Fruit fly (Drosophila melanogaster) whole organism, embryonic: Measurements from ENCODE around the gene CG15635.

Experiments
- ATbp ChIP-seq: fragments of 200-800 bp; sonication (Bioruptor generic); optimal IDR thresholded peaks from 2 replicates; lab custom pipeline; 2017; ENCODE audit warnings: missing biosample characterization, mild to moderate bottlenecking, missing genetic modification characterization, missing genetic modification reagents
- CG13287 ChIP-seq: fragments of 200-800 bp; sonication (Bioruptor generic); IDR thresholded peaks from 2 replicates; pipeline ENCODE4 v1.3.6; 2022; ENCODE audit warnings: missing biosample characterization, missing genetic modification characterization; ENCODE audit not compliant: partially characterized antibody
- CG15696 ChIP-seq: fragments of 200-800 bp; sonication (Bioruptor generic); optimal IDR thresholded peaks from 2 replicates; lab custom pipeline; 2019; ENCODE audit warnings: missing biosample characterization, mild to moderate bottlenecking, missing genetic modification characterization, moderate library complexity
- CG6683 ChIP-seq: fragments of 200-800 bp; sonication (Bioruptor generic); optimal IDR thresholded peaks from 2 replicates; lab custom pipeline; 2017; ENCODE audit warnings: missing biosample characterization, mild to moderate bottlenecking, missing genetic modification characterization, missing genetic modification reagents
- CG6765 ChIP-seq: fragments of 200-800 bp; sonication (Bioruptor generic); optimal IDR thresholded peaks from 3 replicates; lab custom pipeline; 2017; ENCODE audit warnings: missing biosample characterization, mild to moderate bottlenecking, missing genetic modification characterization
- CG6791 ChIP-seq: fragments of 200-800 bp; sonication (Bioruptor generic); IDR thresholded peaks from 3 replicates; pipeline ENCODE4 v1.3.6; 2022; ENCODE audit warnings: missing biosample characterization, missing genetic modification characterization; ENCODE audit not compliant: partially characterized antibody
- CG8944 ChIP-seq: fragments of 200-800 bp; sonication (Bioruptor generic); optimal IDR thresholded peaks from 3 replicates; lab custom pipeline; 2016; ENCODE audit warnings: missing biosample characterization, missing genetic modification characterization
- CG9727 ChIP-seq: fragments of 200-800 bp; sonication (Bioruptor generic); optimal IDR thresholded peaks from 3 replicates; lab custom pipeline; 2017; ENCODE audit warnings: missing biosample characterization, mild to moderate bottlenecking, missing genetic modification characterization
- CG9817 ChIP-seq: fragments of 200-800 bp; sonication (Bioruptor generic); optimal IDR thresholded peaks from 2 replicates; lab custom pipeline; 2018; ENCODE audit warnings: missing biosample characterization, mild to moderate bottlenecking, missing genetic modification characterization, moderate library complexity
- CTCF ChIP-seq: fragments of 200-800 bp; sonication (Bioruptor generic); optimal IDR thresholded peaks from 2 replicates; lab custom pipeline; 2017; ENCODE audit warnings: missing biosample characterization, mild to moderate bottlenecking, missing genetic modification characterization, moderate library complexity
- Dad ChIP-seq: fragments of 200-800 bp; sonication (Bioruptor generic); optimal IDR thresholded peaks from 3 replicates; lab custom pipeline; 2016; ENCODE audit warnings: missing biosample characterization, missing genetic modification characterization
- Lpt ChIP-seq: fragments of >200 bp; optimal IDR thresholded peaks from 2 replicates; lab custom pipeline; 2018; ENCODE audit warnings: missing biosample characterization, missing genetic modification characterization
- Pdp1 ChIP-seq, 2 experiments: fragments of 200-800 bp; sonication (Bioruptor generic); optimal IDR thresholded peaks; 3 replicates each; lab custom pipeline; 2016; ENCODE audit warnings: missing biosample characterization in 2 of 2, missing genetic modification characterization in 2 of 2, mild to moderate bottlenecking in 1 of 2, moderate library complexity in 1 of 2
- Poxn ChIP-seq: fragments of 200-800 bp; sonication (Bioruptor generic); IDR thresholded peaks from 2 replicates; pipeline ENCODE4 v1.3.6; 2022; ENCODE audit warnings: missing biosample characterization, missing genetic modification characterization
- Ravus ChIP-seq: fragments of 200-800 bp; sonication (Bioruptor generic); IDR thresholded peaks from 2 replicates; pipeline ENCODE4 v1.3.6; 2022; ENCODE audit warnings: missing biosample characterization, missing genetic modification characterization
- abd-A ChIP-seq: fragments of 200-800 bp; sonication (Bioruptor generic); optimal IDR thresholded peaks from 3 replicates; lab custom pipeline; 2019; ENCODE audit warnings: missing biosample characterization, mild to moderate bottlenecking, missing genetic modification characterization, moderate library complexity
- amos ChIP-seq: fragments of 200-800 bp; sonication (Bioruptor generic); IDR thresholded peaks from 2 replicates; pipeline ENCODE4 v1.3.6; 2022; ENCODE audit warnings: missing biosample characterization, missing genetic modification characterization; ENCODE audit not compliant: partially characterized antibody
- cad ChIP-seq: fragments of >200 bp; optimal IDR thresholded peaks from 2 replicates; lab custom pipeline; 2017; ENCODE audit warnings: missing biosample characterization, missing genetic modification characterization
- dan ChIP-seq: fragments of 200-800 bp; sonication (Bioruptor generic); IDR thresholded peaks from 2 replicates; pipeline ENCODE4 v1.3.6; 2022; ENCODE audit warnings: missing biosample characterization, missing genetic modification characterization
- gfzf ChIP-seq: fragments of 200-800 bp; sonication (Bioruptor generic); optimal IDR thresholded peaks from 2 replicates; lab custom pipeline; 2016; ENCODE audit warnings: missing biosample characterization, mild to moderate bottlenecking, missing genetic modification characterization, moderate library complexity
- jumu ChIP-seq: fragments of 200-800 bp; sonication (Bioruptor generic); optimal IDR thresholded peaks from 3 replicates; lab custom pipeline; 2016; ENCODE audit warnings: missing biosample characterization, missing genetic modification characterization
- lmd ChIP-seq: fragments of 200-800 bp; sonication (Bioruptor generic); IDR thresholded peaks from 2 replicates; pipeline ENCODE4 v1.3.6; 2022; ENCODE audit warnings: missing biosample characterization, missing genetic modification characterization
- nerfin-1 ChIP-seq: fragments of 200-800 bp; sonication (Bioruptor generic); optimal IDR thresholded peaks from 3 replicates; lab custom pipeline; 2019; ENCODE audit warnings: missing biosample characterization, mild to moderate bottlenecking, missing genetic modification characterization, moderate library complexity
- otp ChIP-seq: fragments of 200-800 bp; sonication (Bioruptor generic); IDR thresholded peaks from 3 replicates; pipeline ENCODE4, ENCODE4 v1.3.6; 2022; ENCODE audit warnings: missing biosample characterization, missing genetic modification characterization
- pita ChIP-seq: fragments of 200-800 bp; sonication (Bioruptor generic); optimal IDR thresholded peaks from 2 replicates; lab custom pipeline; 2017; ENCODE audit warnings: missing biosample characterization, mild to moderate bottlenecking, missing genetic modification characterization
- prd ChIP-seq, 3 experiments: fragments of >200 bp in 2 of 3; fragments of 200-800 bp in 1 of 3; sonication (Bioruptor generic) in 1 of 3; optimal IDR thresholded peaks in 2 of 3; IDR thresholded peaks in 1 of 3; 2 replicates in 2 of 3; 3 replicates in 1 of 3; pipeline versions ENCODE4 v1.3.6 to Lab custom; 2017 to 2022; ENCODE audit warnings: missing biosample characterization in 1 of 3, missing genetic modification characterization in 1 of 3
- sens ChIP-seq: fragments of 200-800 bp; sonication (Bioruptor generic); peaks from one replicate; lab custom pipeline; 2016; ENCODE audit warnings: missing biosample characterization, missing genetic modification characterization
- stwl ChIP-seq: fragments of 200-800 bp; sonication (Bioruptor generic); optimal IDR thresholded peaks from 3 replicates; lab custom pipeline; 2018; ENCODE audit warnings: missing biosample characterization, mild to moderate bottlenecking, missing genetic modification characterization, moderate library complexity
- sug ChIP-seq: fragments of 200-800 bp; optimal IDR thresholded peaks from 2 replicates; lab custom pipeline; 2019; ENCODE audit warnings: missing biosample characterization, mild to moderate bottlenecking, missing genetic modification characterization, moderate library complexity
- twi ChIP-seq: fragments of 200-800 bp; optimal IDR thresholded peaks from 2 replicates; lab custom pipeline; 2019; ENCODE audit warnings: missing biosample characterization, mild to moderate bottlenecking, missing genetic modification characterization, moderate library complexity
- wek ChIP-seq: fragments of 200-800 bp; sonication (Bioruptor generic); optimal IDR thresholded peaks from 3 replicates; lab custom pipeline; 2018; ENCODE audit warnings: missing biosample characterization, mild to moderate bottlenecking, missing genetic modification characterization, moderate library complexity
- yki ChIP-seq: fragments of >200 bp; optimal IDR thresholded peaks from 3 replicates; lab custom pipeline; 2018

The CG15635 gene

dm6 chr2L:4660932-4661331, 18.2 kb downstream of the CG15635 start (continued):
- peak; percentile 2 for TF ChIP-seq pita (GFP tag; lab: Kevin White, UChicago)
- peak; percentile 28; the same call in 1 of the 2 replicates for TF ChIP-seq amos (GFP tag; lab: Robert Waterston, UW)
- TF ChIP-seq CG9727 (GFP tag; lab: Kevin White, UChicago): no peak
- TF ChIP-seq sens: peak; percentile 65
- TF ChIP-seq CG6683 (GFP tag; lab: Kevin White, UChicago): no peak
- peak in 1 of 2 experiments; percentile 34 for TF ChIP-seq Pdp1 (GFP tag; optimal IDR thresholded peaks at IDR 0.05; lab: Kevin White, UChicago)
- peak; percentile 35 for TF ChIP-seq stwl (tag; lab: Kevin White, UChicago)
- peak; percentile 94 for TF ChIP-seq CTCF (GFP tag; lab: Kevin White, UChicago)
- TF ChIP-seq CG13287 (GFP tag; lab: Robert Waterston, UW): peak; percentile 42; the same call in 1 of the 2 replicates

- no peak for TF ChIP-seq wek (GFP tag; lab: Kevin White, UChicago)
Measured at dm6 chr2L:4682377-4682776, 39.6 kb downstream of the CG15635 start, which contains the start of gene CG11929. Gene CG11929, plus strand, starts transcription at chr2L:4682677.

- TF ChIP-seq otp (GFP tag; lab: Robert Waterston, UW) (no peak), nerfin-1 (tag; lab: Kevin White, UChicago) (no peak), cad (GFP tag; lab: Kevin White, UChicago) (peak; percentile 60), twi (tag; lab: Kevin White, UChicago) (no peak)
Measured at dm6 chr2L:4684361-4684760, 41.6 kb downstream of the CG15635 start, which contains the start of gene Elba1. Gene Elba1, minus strand, starts transcription at chr2L:4684461.

- TF ChIP-seq CG6791 (GFP tag; lab: Robert Waterston, UW) (no peak), CG15696 (no peak), ATbp (GFP tag; lab: Kevin White, UChicago) (no peak), Poxn (GFP tag; lab: Robert Waterston, UW) (no peak), prd (optimal IDR thresholded peaks at IDR 0.05; lab: Kevin White, UChicago) (no peak), prd (GFP tag; IDR thresholded peaks at IDR 0.05; lab: Robert Waterston, UW) (no peak), Ravus (no peak), lmd (GFP tag; lab: Robert Waterston, UW) (no peak), CG6765 (GFP tag; lab: Kevin White, UChicago) (no peak), dan (no peak), CG9817 (tag; lab: Kevin White, UChicago) (no peak), CG8944 (GFP tag; lab: Kevin White, UChicago) (no peak), abd-A (no peak), Dad (GFP tag; lab: Kevin White, UChicago) (no peak), sug (tag; lab: Kevin White, UChicago) (no peak), Lpt (no peak)
Measured at dm6 chr2L:4687211-4687610, 44.4 kb downstream of the CG15635 start, which contains the start of gene Elba3. Gene Elba3, plus strand, starts transcription at chr2L:4687511.

- TF ChIP-seq yki (lab: Kevin White, UChicago) (no peak), jumu (GFP tag; lab: Kevin White, UChicago) (no peak), gfzf (GFP tag; lab: Kevin White, UChicago) (no peak)
Measured at dm6 chr2L:4690602-4691001, 47.8 kb downstream of the CG15635 start, which contains the start of gene CG3251. Gene CG3251, minus strand, starts transcription at chr2L:4690702.
